Worm (Caenorhabditis elegans) whole organism, mixed stage, embryonic: ENCODE measurements around the gene cct-1.
A peak's percentile ranks its signal among the peaks of the same experiment; 100 is the strongest.

ENCODE experiments used
- M03D4.4 ChIP-seq: sonication (generic microtip); optimal IDR thresholded peaks from 2 replicates; lab custom pipeline; 2017; ENCODE audit warnings: mild to moderate bottlenecking, missing genetic modification characterization, missing compliant biosample characterization
- bed-3 ChIP-seq: fragments of 200-800 bp; sonication (Bioruptor generic); optimal IDR thresholded peaks from 3 replicates; lab custom pipeline; 2018; ENCODE audit warnings: mild to moderate bottlenecking, missing genetic modification characterization, moderate library complexity, missing compliant biosample characterization
- blmp-1 ChIP-seq: fragments of 150-350 bp; optimal IDR thresholded peaks from 2 replicates; lab custom pipeline; 2014; ENCODE audit warnings: missing biosample characterization, missing genetic modification characterization
- ceh-39 ChIP-seq: fragments of 150-350 bp; optimal IDR thresholded peaks from 2 replicates; lab custom pipeline; 2014; ENCODE audit warnings: missing biosample characterization, missing genetic modification characterization
- ceh-43 ChIP-seq: fragments of 200-800 bp; sonication (Bioruptor generic); optimal IDR thresholded peaks from 2 replicates; lab custom pipeline; 2018; ENCODE audit warnings: mild to moderate bottlenecking, missing genetic modification characterization, moderate library complexity, missing compliant biosample characterization
- ceh-83 ChIP-seq: fragments of 200-800 bp; sonication (Bioruptor generic); optimal IDR thresholded peaks from 2 replicates; lab custom pipeline; 2018; ENCODE audit warnings: mild to moderate bottlenecking, missing genetic modification characterization, missing compliant biosample characterization
- ces-1 ChIP-seq: fragments of 150-350 bp; optimal IDR thresholded peaks from 2 replicates; lab custom pipeline; 2014; ENCODE audit warnings: missing biosample characterization, missing genetic modification reagents, missing genetic modification characterization
- cnd-1 ChIP-seq: fragments of 200-800 bp; sonication (Bioruptor generic); optimal IDR thresholded peaks from 2 replicates; lab custom pipeline; 2018; ENCODE audit warnings: mild to moderate bottlenecking, missing genetic modification characterization, missing compliant biosample characterization
- drap-1 ChIP-seq: fragments of 200-800 bp; sonication (Bioruptor generic); optimal IDR thresholded peaks from 3 replicates; lab custom pipeline; 2018; ENCODE audit warnings: mild to moderate bottlenecking, missing genetic modification characterization, missing compliant biosample characterization
- elt-1 ChIP-seq: sonication (generic microtip); optimal IDR thresholded peaks from 2 replicates; lab custom pipeline; 2017; ENCODE audit warnings: missing genetic modification characterization, mild to moderate bottlenecking, missing compliant biosample characterization, antibody characterized with exemption, moderate library complexity, borderline replicate concordance; ENCODE audit not compliant: insufficient read depth
- elt-3 ChIP-seq: fragments of 150-350 bp; optimal IDR thresholded peaks from 2 replicates; lab custom pipeline; 2014; ENCODE audit warnings: missing biosample characterization, missing genetic modification characterization
- flh-1 ChIP-seq: fragments of 200-800 bp; sonication (Bioruptor generic); optimal IDR thresholded peaks from 2 replicates; lab custom pipeline; 2018; ENCODE audit warnings: mild to moderate bottlenecking, missing genetic modification characterization, moderate library complexity, missing compliant biosample characterization
- hlh-1 ChIP-seq: fragments of 150-350 bp; optimal IDR thresholded peaks from 2 replicates; lab custom pipeline; 2014; ENCODE audit warnings: missing biosample characterization, missing genetic modification reagents, missing genetic modification characterization
- lin-13 ChIP-seq: fragments of 150-350 bp; optimal IDR thresholded peaks from 2 replicates; lab custom pipeline; 2014; ENCODE audit warnings: missing biosample characterization, missing genetic modification characterization
- lin-32 ChIP-seq: fragments of 200-800 bp; sonication (Bioruptor generic); optimal IDR thresholded peaks from 2 replicates; lab custom pipeline; 2018; ENCODE audit warnings: mild to moderate bottlenecking, missing genetic modification characterization, missing compliant biosample characterization
- lsy-2 ChIP-seq: fragments of 150-350 bp; optimal IDR thresholded peaks from 2 replicates; lab custom pipeline; 2014; ENCODE audit warnings: missing biosample characterization, missing genetic modification characterization
- mab-5 ChIP-seq: fragments of 150-350 bp; optimal IDR thresholded peaks from 2 replicates; lab custom pipeline; 2014; ENCODE audit warnings: missing biosample characterization, missing genetic modification characterization
- mep-1 ChIP-seq: fragments of 150-350 bp; optimal IDR thresholded peaks from 2 replicates; lab custom pipeline; 2017; ENCODE audit warnings: missing biosample characterization, missing genetic modification reagents, missing genetic modification characterization, inconsistent platforms
- mls-2 ChIP-seq: sonication (generic microtip); optimal IDR thresholded peaks from 2 replicates; lab custom pipeline; 2016; ENCODE audit warnings: mild to moderate bottlenecking, missing genetic modification characterization, moderate library complexity, missing compliant biosample characterization
- nhr-12 ChIP-seq: fragments of 150-350 bp; optimal IDR thresholded peaks from 2 replicates; lab custom pipeline; 2014; ENCODE audit warnings: missing biosample characterization, missing genetic modification characterization
- nhr-2 ChIP-seq: fragments of 150-350 bp; optimal IDR thresholded peaks from 2 replicates; lab custom pipeline; 2014; ENCODE audit warnings: missing biosample characterization, missing genetic modification characterization
- nhr-237 ChIP-seq: fragments of 150-350 bp; optimal IDR thresholded peaks from 2 replicates; lab custom pipeline; 2014; ENCODE audit warnings: missing biosample characterization, missing genetic modification characterization
- nhr-28 ChIP-seq: fragments of 150-350 bp; optimal IDR thresholded peaks from 2 replicates; lab custom pipeline; 2014; ENCODE audit warnings: missing biosample characterization, missing genetic modification characterization
- nhr-76 ChIP-seq: sonication (generic microtip); optimal IDR thresholded peaks from 2 replicates; lab custom pipeline; 2017; ENCODE audit warnings: missing biosample characterization, missing genetic modification characterization
- pha-4 ChIP-seq: fragments of 150-350 bp; optimal IDR thresholded peaks from 2 replicates; lab custom pipeline; 2018; ENCODE audit warnings: missing biosample characterization, missing genetic modification reagents, missing genetic modification characterization
- sem-2 ChIP-seq: fragments of 200-800 bp; sonication (Bioruptor generic); optimal IDR thresholded peaks from 2 replicates; lab custom pipeline; 2018; ENCODE audit warnings: mild to moderate bottlenecking, missing genetic modification characterization, missing compliant biosample characterization
- snpc-4 ChIP-seq: fragments of 150-350 bp; optimal IDR thresholded peaks from 2 replicates; lab custom pipeline; 2014; ENCODE audit warnings: missing biosample characterization, missing genetic modification characterization
- sptf-1 ChIP-seq: sonication (generic microtip); optimal IDR thresholded peaks from 2 replicates; lab custom pipeline; 2017; ENCODE audit warnings: mild to moderate bottlenecking, missing genetic modification characterization, moderate library complexity, missing compliant biosample characterization
- unc-120 ChIP-seq: sonication (generic microtip); optimal IDR thresholded peaks from 2 replicates; lab custom pipeline; 2017; ENCODE audit warnings: missing genetic modification characterization, missing compliant biosample characterization; ENCODE audit not compliant: poor library complexity, severe bottlenecking
- unc-39 ChIP-seq: fragments of 150-350 bp; optimal IDR thresholded peaks from 2 replicates; lab custom pipeline; 2014; ENCODE audit warnings: missing biosample characterization, missing genetic modification characterization
- unc-62 ChIP-seq: fragments of 150-350 bp; optimal IDR thresholded peaks from 2 replicates; lab custom pipeline; 2014; ENCODE audit warnings: missing biosample characterization, missing genetic modification reagents, missing genetic modification characterization
- ztf-11 ChIP-seq: fragments of 150-350 bp; optimal IDR thresholded peaks from 2 replicates; lab custom pipeline; 2014; ENCODE audit warnings: missing biosample characterization, missing genetic modification characterization

cct-1 gene

ce11 chrII:8193922-8194321 lies 8.7 kb downstream of the cct-1 start:
- TF ChIP-seq ceh-43 (GFP tag; lab: Kevin White, UChicago) (no peak), drap-1 (GFP tag; lab: Kevin White, UChicago) (no peak), lin-13 (tag; lab: Kevin White, UChicago) (no peak), sptf-1 (tag; lab: Kevin White, UChicago) (no peak), cnd-1 (tag; lab: Kevin White, UChicago) (no peak), ces-1 (no peak), bed-3 (GFP tag; lab: Kevin White, UChicago) (no peak), ceh-83 (GFP tag; lab: Kevin White, UChicago) (no peak), nhr-2 (tag; lab: Kevin White, UChicago) (no peak), lsy-2 (no peak), mls-2 (tag; lab: Kevin White, UChicago) (no peak), nhr-12 (tag; lab: Kevin White, UChicago) (no peak), snpc-4 (tag; lab: Kevin White, UChicago) (no peak), ztf-11 (tag; lab: Kevin White, UChicago) (no peak), hlh-1 (no peak), pha-4 (tag; lab: Kevin White, UChicago) (no peak)

- no peak for TF ChIP-seq nhr-12 (tag; lab: Kevin White, UChicago)
- TF ChIP-seq nhr-237, result no peak
- no peak for TF ChIP-seq sptf-1 (tag; lab: Kevin White, UChicago)
- TF ChIP-seq elt-3 (tag; lab: Kevin White, UChicago), result no peak
- TF ChIP-seq nhr-2 (tag; lab: Kevin White, UChicago), result no peak
- no peak for TF ChIP-seq blmp-1 (tag; lab: Kevin White, UChicago)
- no peak for TF ChIP-seq ceh-39 (tag; lab: Kevin White, UChicago)
- TF ChIP-seq lin-32, result no peak
- no peak for TF ChIP-seq lsy-2
- no peak for TF ChIP-seq unc-39 (tag; lab: Kevin White, UChicago)
- no peak for TF ChIP-seq mep-1 (tag; lab: Kevin White, UChicago)
- no peak for TF ChIP-seq ztf-11 (tag; lab: Kevin White, UChicago)
- no peak for TF ChIP-seq pha-4 (tag; lab: Kevin White, UChicago)
- no peak for TF ChIP-seq unc-120 (tag; lab: Kevin White, UChicago)
- no peak for TF ChIP-seq cnd-1 (tag; lab: Kevin White, UChicago)
- no peak for TF ChIP-seq mab-5 (tag; lab: Kevin White, UChicago)
Measured at ce11 chrII:8198503-8198902, 13.3 kb downstream of the cct-1 start, which contains the start of gene qua-1. Gene qua-1 (plus strand): TSS chrII:8198803.

DNA sequence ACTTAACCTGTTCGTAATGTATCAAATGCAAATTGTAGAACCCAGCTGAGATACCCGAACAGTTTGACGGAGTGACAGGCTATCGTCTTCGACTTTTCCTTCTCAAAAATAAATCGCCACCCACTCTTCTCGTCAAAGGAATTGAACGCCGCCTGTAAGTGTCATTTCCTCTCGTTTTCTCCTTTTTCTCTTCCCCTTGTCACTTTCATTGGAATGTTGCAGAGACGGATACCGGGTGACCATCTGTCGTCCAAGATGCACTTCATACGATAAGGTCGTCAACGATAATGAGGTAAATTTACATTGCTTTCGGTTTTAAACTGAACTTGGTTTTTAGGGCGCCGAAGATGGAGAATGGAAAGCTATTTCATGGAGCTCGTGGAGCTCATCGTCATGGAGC lies 14.6 kb downstream of the cct-1 start:
- TF ChIP-seq sem-2 (GFP tag; lab: Kevin White, UChicago), result no peak
- no peak for TF ChIP-seq lsy-2
- peak; percentile 43 for TF ChIP-seq unc-62 (GFP tag; lab: Kevin White, UChicago)
- TF ChIP-seq blmp-1 (tag; lab: Kevin White, UChicago), result peak; percentile 74

DNA sequence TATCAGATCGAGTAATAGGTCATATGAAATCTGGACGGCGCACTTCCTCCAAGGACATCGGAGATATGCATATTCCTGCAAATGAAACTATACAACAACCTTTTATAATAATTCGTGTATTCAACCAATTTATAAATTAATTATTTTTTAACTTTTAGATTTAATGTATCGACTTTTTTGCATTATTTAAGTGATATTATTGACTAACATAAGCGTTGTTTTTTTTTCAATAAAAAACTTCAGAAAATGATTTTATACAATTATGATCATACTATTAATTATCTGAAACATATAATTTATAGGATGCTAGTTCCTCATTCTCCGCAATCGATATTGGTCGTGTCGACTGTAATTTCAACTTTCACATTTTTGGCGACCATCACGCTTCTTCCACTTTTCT lies 18.8 kb downstream of the cct-1 start, which contains the start of gene col-76:
TSS of gene col-76 (plus strand) at position 301 of the 400 bp plus-strand sequence.
- TF ChIP-seq mls-2 (tag; lab: Kevin White, UChicago) (no peak), mep-1 (tag; lab: Kevin White, UChicago) (no peak), M03D4.4 (tag; lab: Kevin White, UChicago) (no peak), elt-1 (tag; lab: Kevin White, UChicago) (peak; percentile 8), lin-32 (no peak), ceh-83 (GFP tag; lab: Kevin White, UChicago) (no peak), sptf-1 (tag; lab: Kevin White, UChicago) (no peak)

ce11 chrII:8205612-8206011 lies 20.4 kb downstream of the cct-1 start:
- TF ChIP-seq lin-13 (tag; lab: Kevin White, UChicago) (no peak), lin-32 (no peak), pha-4 (tag; lab: Kevin White, UChicago) (no peak), elt-1 (tag; lab: Kevin White, UChicago) (no peak), sem-2 (GFP tag; lab: Kevin White, UChicago) (no peak), nhr-76 (tag; lab: Kevin White, UChicago) (no peak), blmp-1 (tag; lab: Kevin White, UChicago) (no peak), flh-1 (GFP tag; lab: Kevin White, UChicago) (no peak), M03D4.4 (tag; lab: Kevin White, UChicago) (no peak), nhr-237 (no peak), lsy-2 (no peak), nhr-28 (tag; lab: Kevin White, UChicago) (no peak), ceh-43 (GFP tag; lab: Kevin White, UChicago) (no peak), ceh-39 (tag; lab: Kevin White, UChicago) (no peak), ceh-83 (GFP tag; lab: Kevin White, UChicago) (no peak)
